Worm (Caenorhabditis elegans) whole organism, L2 larva: Measurements from ENCODE around the gene Y37D8A.5.
A peak's percentile ranks its signal among the peaks of the same experiment; 100 is the strongest.

Experiments
- C34F6.9 ChIP-seq: fragments of 150-350 bp; optimal IDR thresholded peaks from 2 replicates; lab custom pipeline; 2014; ENCODE audit warnings: missing biosample characterization, missing genetic modification characterization
- F13H6.1 ChIP-seq: sonication (generic microtip); optimal IDR thresholded peaks from 2 replicates; lab custom pipeline; 2016; ENCODE audit warnings: missing genetic modification characterization, missing compliant biosample characterization
- R02D3.7 ChIP-seq: fragments of 150-350 bp; optimal IDR thresholded peaks from 2 replicates; lab custom pipeline; 2014; ENCODE audit warnings: missing biosample characterization, missing genetic modification characterization
- Y55F3AM.14 ChIP-seq: fragments of 200-800 bp; sonication (Bioruptor generic); optimal IDR thresholded peaks from 2 replicates; lab custom pipeline; 2018; ENCODE audit warnings: mild to moderate bottlenecking, missing genetic modification characterization, missing compliant biosample characterization
- alr-1 ChIP-seq: fragments of 150-350 bp; optimal IDR thresholded peaks from 2 replicates; lab custom pipeline; 2014; ENCODE audit warnings: missing biosample characterization, missing genetic modification characterization
- ama-1 ChIP-seq: fragments of 150-350 bp; optimal IDR thresholded peaks from 2 replicates; lab custom pipeline; 2018; ENCODE audit warnings: inconsistent platforms
- ceh-82 ChIP-seq: fragments of 150-350 bp; optimal IDR thresholded peaks from 2 replicates; lab custom pipeline; 2014; ENCODE audit warnings: missing biosample characterization, missing genetic modification characterization
- crh-2 ChIP-seq: sonication (generic microtip); optimal IDR thresholded peaks from 2 replicates; lab custom pipeline; 2017; ENCODE audit warnings: missing biosample characterization, missing genetic modification characterization
- dmd-4 ChIP-seq: sonication (generic microtip); optimal IDR thresholded peaks from 2 replicates; lab custom pipeline; 2017; ENCODE audit warnings: missing biosample characterization, missing genetic modification characterization
- egl-27 ChIP-seq: sonication (generic microtip); optimal IDR thresholded peaks from 3 replicates; lab custom pipeline; 2017; ENCODE audit warnings: missing biosample characterization, missing genetic modification reagents, missing genetic modification characterization
- elt-3 ChIP-seq: sonication (generic microtip); optimal IDR thresholded peaks from 2 replicates; lab custom pipeline; 2017; ENCODE audit warnings: missing biosample characterization, missing genetic modification characterization
- fos-1 ChIP-seq: fragments of 150-350 bp; optimal IDR thresholded peaks from 2 replicates; lab custom pipeline; 2014; ENCODE audit warnings: missing biosample characterization, missing genetic modification characterization
- lin-11 ChIP-seq: fragments of 150-350 bp; sonication (generic microtip); optimal IDR thresholded peaks from 2 replicates; lab custom pipeline; 2014; ENCODE audit warnings: missing biosample characterization, missing genetic modification characterization, inconsistent platforms, mixed read lengths
- lin-13 ChIP-seq: fragments of 150-350 bp; optimal IDR thresholded peaks from 2 replicates; lab custom pipeline; 2014; ENCODE audit warnings: missing biosample characterization, missing genetic modification reagents, missing genetic modification characterization
- lin-39 ChIP-seq: fragments of 150-350 bp; optimal IDR thresholded peaks from 2 replicates; lab custom pipeline; 2014; ENCODE audit warnings: missing biosample characterization, missing genetic modification reagents, missing genetic modification characterization
- lsy-2 ChIP-seq, 2 experiments: fragments of 150-350 bp in 1 of 2; sonication (generic microtip) in 1 of 2; optimal IDR thresholded peaks; 2 replicates each; lab custom pipeline; 2014 to 2017; ENCODE audit warnings: missing biosample characterization in 2 of 2, missing genetic modification characterization in 2 of 2
- mab-5 ChIP-seq: fragments of 150-350 bp; optimal IDR thresholded peaks from 2 replicates; lab custom pipeline; 2014; ENCODE audit warnings: missing biosample characterization, missing genetic modification characterization
- mbf-1 ChIP-seq: sonication (generic microtip); optimal IDR thresholded peaks from 2 replicates; lab custom pipeline; 2017; ENCODE audit warnings: missing biosample characterization, missing genetic modification characterization
- mdl-1 ChIP-seq, 2 experiments: fragments of 150-350 bp in 1 of 2; sonication (generic microtip) in 1 of 2; optimal IDR thresholded peaks; 2 replicates each; lab custom pipeline; 2017; ENCODE audit warnings: missing biosample characterization in 2 of 2, missing genetic modification characterization in 2 of 2
- nhr-10 ChIP-seq: sonication (generic microtip); optimal IDR thresholded peaks from 2 replicates; lab custom pipeline; 2017; ENCODE audit warnings: missing biosample characterization, missing genetic modification characterization
- nhr-12 ChIP-seq: fragments of 150-350 bp; optimal IDR thresholded peaks from 2 replicates; lab custom pipeline; 2014; ENCODE audit warnings: missing biosample characterization, missing genetic modification characterization
- nhr-129 ChIP-seq: fragments of 150-350 bp; optimal IDR thresholded peaks from 2 replicates; lab custom pipeline; 2014; ENCODE audit warnings: missing biosample characterization, missing genetic modification characterization
- nhr-21 ChIP-seq: fragments of 150-350 bp; optimal IDR thresholded peaks from 2 replicates; lab custom pipeline; 2014; ENCODE audit warnings: missing biosample characterization, missing genetic modification characterization
- nhr-237 ChIP-seq: fragments of 150-350 bp; optimal IDR thresholded peaks from 2 replicates; lab custom pipeline; 2014; ENCODE audit warnings: missing biosample characterization, missing genetic modification characterization
- nhr-25 ChIP-seq: fragments of 150-350 bp; sonication (generic microtip); optimal IDR thresholded peaks from 3 replicates; lab custom pipeline; 2014; ENCODE audit warnings: missing biosample characterization, missing genetic modification characterization
- nhr-77 ChIP-seq: fragments of 150-350 bp; optimal IDR thresholded peaks from 2 replicates; lab custom pipeline; 2014; ENCODE audit warnings: missing biosample characterization, missing genetic modification characterization
- peb-1 ChIP-seq: fragments of 150-350 bp; optimal IDR thresholded peaks from 2 replicates; lab custom pipeline; 2014; ENCODE audit warnings: missing biosample characterization, missing genetic modification characterization
- sem-4 ChIP-seq: fragments of 150-350 bp; optimal IDR thresholded peaks from 2 replicates; lab custom pipeline; 2014; ENCODE audit warnings: missing biosample characterization, missing genetic modification reagents, missing genetic modification characterization
- skn-1 ChIP-seq: sonication (generic microtip); optimal IDR thresholded peaks from 2 replicates; lab custom pipeline; 2017; ENCODE audit warnings: missing biosample characterization, missing genetic modification characterization
- sma-3 ChIP-seq: sonication (generic microtip); optimal IDR thresholded peaks from 2 replicates; lab custom pipeline; 2016; ENCODE audit warnings: missing genetic modification reagents, missing genetic modification characterization, missing compliant biosample characterization
- sma-9 ChIP-seq, 2 experiments: fragments of 150-350 bp in 1 of 2; sonication (generic microtip) in 1 of 2; optimal IDR thresholded peaks; 2 replicates each; lab custom pipeline; 2014 to 2016; ENCODE audit warnings: missing genetic modification characterization in 2 of 2, mild to moderate bottlenecking in 1 of 2, missing biosample characterization in 1 of 2, missing compliant biosample characterization in 1 of 2, missing genetic modification reagents in 1 of 2, moderate library complexity in 1 of 2
- snpc-4 ChIP-seq: fragments of 150-350 bp; optimal IDR thresholded peaks from 2 replicates; lab custom pipeline; 2014; ENCODE audit warnings: missing biosample characterization, missing genetic modification characterization
- unc-55 ChIP-seq: fragments of 150-350 bp; sonication (generic microtip); optimal IDR thresholded peaks from 3 replicates; lab custom pipeline; 2014; ENCODE audit warnings: missing biosample characterization, missing genetic modification reagents, missing genetic modification characterization
- unc-62 ChIP-seq: fragments of 150-350 bp; optimal IDR thresholded peaks from 2 replicates; lab custom pipeline; 2014; ENCODE audit warnings: missing biosample characterization, missing genetic modification reagents, missing genetic modification characterization
- zag-1 ChIP-seq: fragments of 150-350 bp; optimal IDR thresholded peaks from 2 replicates; lab custom pipeline; 2014; ENCODE audit warnings: missing biosample characterization, missing genetic modification characterization
- ztf-1 ChIP-seq: fragments of 200-800 bp; sonication (Bioruptor generic); conservative IDR thresholded peaks from 2 replicates; pipeline ENCODE4 v1.3.6; 2022; ENCODE audit warnings: missing genetic modification characterization, missing compliant biosample characterization
- ztf-4 ChIP-seq: fragments of 150-350 bp; optimal IDR thresholded peaks from 2 replicates; lab custom pipeline; 2014; ENCODE audit warnings: missing biosample characterization, missing genetic modification characterization

The Y37D8A.5 gene

DNA sequence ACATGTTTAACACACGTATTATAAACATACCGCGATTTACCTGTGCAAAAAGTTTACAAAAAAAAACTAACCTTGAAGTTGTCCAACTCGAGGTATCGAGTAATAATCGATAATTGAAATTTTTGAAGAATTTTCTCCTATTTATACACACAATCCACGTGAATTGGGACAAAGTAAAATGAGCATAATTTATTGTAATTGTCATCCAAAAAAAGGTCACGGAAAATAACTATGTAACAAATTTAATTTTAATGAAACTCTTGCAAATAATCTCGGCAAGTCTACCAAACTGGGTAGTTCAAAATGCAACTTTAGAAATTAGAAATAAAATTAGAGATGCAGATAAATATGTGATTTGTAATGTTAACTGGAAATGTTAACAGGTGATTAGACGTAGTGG lies at the start of gene Y37D8A.5:
Gene Y37D8A.5 (minus strand): TSS at position 101 of the 400 bp plus-strand sequence.
- TF ChIP-seq ama-1 (lab: Kevin White, UChicago): no peak
- no peak for TF ChIP-seq unc-55
- TF ChIP-seq sma-3 (GFP tag; lab: Kevin White, UChicago): no peak
- no peak for TF ChIP-seq sem-4 (tag; lab: Kevin White, UChicago)
- TF ChIP-seq nhr-237 (tag; lab: Kevin White, UChicago): no peak

- no peak for TF ChIP-seq ceh-82 (tag; lab: Kevin White, UChicago)
- TF ChIP-seq mab-5: peak; percentile 76
Measured at ce11 chrIII:12904052-12904451, 48.8 kb upstream of the Y37D8A.5 start.

DNA sequence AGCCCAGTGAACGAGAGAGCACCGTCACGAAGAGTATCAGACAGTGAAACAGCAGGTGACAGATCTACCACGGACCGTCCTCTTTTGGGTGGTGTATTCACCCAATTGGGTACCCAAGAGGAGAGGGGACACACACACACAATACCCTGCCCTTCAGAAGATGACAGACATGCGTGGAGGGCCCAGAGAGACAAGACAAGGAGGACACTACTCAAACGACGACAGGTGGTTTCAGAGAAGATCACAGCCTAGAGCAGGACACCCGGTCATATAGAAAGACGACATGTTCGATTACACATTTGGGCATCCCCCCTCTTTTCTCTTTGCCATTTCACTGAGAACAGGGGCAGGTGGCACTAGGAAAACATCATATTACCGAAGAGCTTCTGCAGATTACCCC lies 38.9 kb upstream of the Y37D8A.5 start:
- TF ChIP-seq unc-55 (no peak), crh-2 (tag; lab: Kevin White, UChicago) (no peak), skn-1 (tag; lab: Kevin White, UChicago) (no peak), C34F6.9 (tag; lab: Kevin White, UChicago) (no peak), peb-1 (tag; lab: Kevin White, UChicago) (no peak), egl-27 (tag; lab: Kevin White, UChicago) (no peak), nhr-12 (tag; lab: Kevin White, UChicago) (no peak), mdl-1 (tag; optimal IDR thresholded peaks at IDR 0.05; lab: Kevin White, UChicago) (no peak), lin-11 (tag; lab: Kevin White, UChicago) (no peak), lsy-2 (tag; optimal IDR thresholded peaks at IDR 0.05; lab: Kevin White, UChicago) (no peak), lin-39 (no peak), zag-1 (tag; lab: Kevin White, UChicago) (no peak), nhr-77 (no peak), nhr-129 (no peak), nhr-25 (tag; lab: Kevin White, UChicago) (no peak), nhr-21 (tag; lab: Kevin White, UChicago) (no peak), mbf-1 (no peak), ceh-82 (tag; lab: Kevin White, UChicago) (no peak)

ce11 chrIII:12892767-12893166 lies 37.5 kb upstream of the Y37D8A.5 start:
- TF ChIP-seq egl-27 (tag; lab: Kevin White, UChicago) (no peak), dmd-4 (tag; lab: Kevin White, UChicago) (no peak), nhr-10 (tag; lab: Kevin White, UChicago) (no peak), alr-1 (tag; lab: Kevin White, UChicago) (no peak), ztf-4 (tag; lab: Kevin White, UChicago) (no peak), C34F6.9 (tag; lab: Kevin White, UChicago) (no peak), nhr-77 (no peak), unc-62 (GFP tag; lab: Kevin White, UChicago) (no peak), sma-9 (GFP tag; optimal IDR thresholded peaks at IDR 0.05; lab: Kevin White, UChicago) (no peak), sma-9 (tag; optimal IDR thresholded peaks at IDR 0.05; lab: Kevin White, UChicago) (no peak)

- TF ChIP-seq snpc-4 (tag; lab: Kevin White, UChicago) (no peak), lin-39 (no peak), zag-1 (tag; lab: Kevin White, UChicago) (no peak), fos-1 (no peak), egl-27 (tag; lab: Kevin White, UChicago) (no peak), sem-4 (tag; lab: Kevin White, UChicago) (no peak), crh-2 (tag; lab: Kevin White, UChicago) (no peak), F13H6.1 (tag; lab: Kevin White, UChicago) (no peak), elt-3 (tag; lab: Kevin White, UChicago) (no peak), C34F6.9 (tag; lab: Kevin White, UChicago) (no peak), ceh-82 (tag; lab: Kevin White, UChicago) (no peak), Y55F3AM.14 (GFP tag; lab: Kevin White, UChicago) (no peak), mbf-1 (no peak), R02D3.7 (tag; lab: Kevin White, UChicago) (no peak), alr-1 (tag; lab: Kevin White, UChicago) (no peak), ztf-1 (GFP tag; lab: Robert Waterston, UW) (no peak), dmd-4 (tag; lab: Kevin White, UChicago) (no peak), lin-13 (GFP tag; lab: Kevin White, UChicago) (no peak), mab-5 (no peak)
Measured at ce11 chrIII:12891580-12891979, 36.3 kb upstream of the Y37D8A.5 start, which contains the start of the genes Y37D8A.29 and unc-71. Gene Y37D8A.29 (minus strand): TSS chrIII:12891680. Gene unc-71 (minus strand): TSS chrIII:12891738.
